Fruit fly (Drosophila melanogaster): ENCODE results near the gene CG45691.

dm6 chr2L:17311720-17312119 lies 8.8 kb downstream of the CG45691 start, which contains the start of gene CG34170:
- TF ChIP-seq CTCF (optimal IDR thresholded peaks at IDR 0.05) (no peak), CG8478 (optimal IDR thresholded peaks at IDR 0.05) (no peak)
